Worm (Caenorhabditis elegans) whole organism, mixed stage, embryonic: ENCODE data around the gene acl-9.

Source experiments
- M03D4.4 ChIP-seq: sonication (generic microtip); optimal IDR thresholded peaks from 2 replicates; lab custom pipeline; 2017; ENCODE audit warnings: mild to moderate bottlenecking, missing genetic modification characterization, missing compliant biosample characterization
- bed-3 ChIP-seq: fragments of 200-800 bp; sonication (Bioruptor generic); optimal IDR thresholded peaks from 3 replicates; lab custom pipeline; 2018; ENCODE audit warnings: mild to moderate bottlenecking, missing genetic modification characterization, moderate library complexity, missing compliant biosample characterization
- ceh-39 ChIP-seq: fragments of 150-350 bp; optimal IDR thresholded peaks from 2 replicates; lab custom pipeline; 2014; ENCODE audit warnings: missing biosample characterization, missing genetic modification characterization
- ceh-43 ChIP-seq: fragments of 200-800 bp; sonication (Bioruptor generic); optimal IDR thresholded peaks from 2 replicates; lab custom pipeline; 2018; ENCODE audit warnings: mild to moderate bottlenecking, missing genetic modification characterization, moderate library complexity, missing compliant biosample characterization
- ceh-83 ChIP-seq: fragments of 200-800 bp; sonication (Bioruptor generic); optimal IDR thresholded peaks from 2 replicates; lab custom pipeline; 2018; ENCODE audit warnings: mild to moderate bottlenecking, missing genetic modification characterization, missing compliant biosample characterization
- ces-1 ChIP-seq: fragments of 150-350 bp; optimal IDR thresholded peaks from 2 replicates; lab custom pipeline; 2014; ENCODE audit warnings: missing biosample characterization, missing genetic modification reagents, missing genetic modification characterization
- cnd-1 ChIP-seq: fragments of 200-800 bp; sonication (Bioruptor generic); optimal IDR thresholded peaks from 2 replicates; lab custom pipeline; 2018; ENCODE audit warnings: mild to moderate bottlenecking, missing genetic modification characterization, missing compliant biosample characterization
- drap-1 ChIP-seq: fragments of 200-800 bp; sonication (Bioruptor generic); optimal IDR thresholded peaks from 3 replicates; lab custom pipeline; 2018; ENCODE audit warnings: mild to moderate bottlenecking, missing genetic modification characterization, missing compliant biosample characterization
- elt-1 ChIP-seq: sonication (generic microtip); optimal IDR thresholded peaks from 2 replicates; lab custom pipeline; 2017; ENCODE audit warnings: missing genetic modification characterization, mild to moderate bottlenecking, missing compliant biosample characterization, antibody characterized with exemption, moderate library complexity, borderline replicate concordance; ENCODE audit not compliant: insufficient read depth
- elt-3 ChIP-seq: fragments of 150-350 bp; optimal IDR thresholded peaks from 2 replicates; lab custom pipeline; 2014; ENCODE audit warnings: missing biosample characterization, missing genetic modification characterization
- flh-1 ChIP-seq: fragments of 200-800 bp; sonication (Bioruptor generic); optimal IDR thresholded peaks from 2 replicates; lab custom pipeline; 2018; ENCODE audit warnings: mild to moderate bottlenecking, missing genetic modification characterization, moderate library complexity, missing compliant biosample characterization
- ham-2 ChIP-seq: fragments of 200-800 bp; sonication (Bioruptor generic); optimal IDR thresholded peaks from 2 replicates; lab custom pipeline; 2018; ENCODE audit warnings: mild to moderate bottlenecking, missing genetic modification characterization, missing compliant biosample characterization
- lin-13 ChIP-seq: fragments of 150-350 bp; optimal IDR thresholded peaks from 2 replicates; lab custom pipeline; 2014; ENCODE audit warnings: missing biosample characterization, missing genetic modification characterization
- lin-32 ChIP-seq: fragments of 200-800 bp; sonication (Bioruptor generic); optimal IDR thresholded peaks from 2 replicates; lab custom pipeline; 2018; ENCODE audit warnings: mild to moderate bottlenecking, missing genetic modification characterization, missing compliant biosample characterization
- lsy-2 ChIP-seq: fragments of 150-350 bp; optimal IDR thresholded peaks from 2 replicates; lab custom pipeline; 2014; ENCODE audit warnings: missing biosample characterization, missing genetic modification characterization
- mab-5 ChIP-seq: fragments of 150-350 bp; optimal IDR thresholded peaks from 2 replicates; lab custom pipeline; 2014; ENCODE audit warnings: missing biosample characterization, missing genetic modification characterization
- mep-1 ChIP-seq: fragments of 150-350 bp; optimal IDR thresholded peaks from 2 replicates; lab custom pipeline; 2017; ENCODE audit warnings: missing biosample characterization, missing genetic modification reagents, missing genetic modification characterization, inconsistent platforms
- mls-2 ChIP-seq: sonication (generic microtip); optimal IDR thresholded peaks from 2 replicates; lab custom pipeline; 2016; ENCODE audit warnings: mild to moderate bottlenecking, missing genetic modification characterization, moderate library complexity, missing compliant biosample characterization
- nhr-12 ChIP-seq: fragments of 150-350 bp; optimal IDR thresholded peaks from 2 replicates; lab custom pipeline; 2014; ENCODE audit warnings: missing biosample characterization, missing genetic modification characterization
- nhr-2 ChIP-seq: fragments of 150-350 bp; optimal IDR thresholded peaks from 2 replicates; lab custom pipeline; 2014; ENCODE audit warnings: missing biosample characterization, missing genetic modification characterization
- nhr-237 ChIP-seq: fragments of 150-350 bp; optimal IDR thresholded peaks from 2 replicates; lab custom pipeline; 2014; ENCODE audit warnings: missing biosample characterization, missing genetic modification characterization
- nhr-28 ChIP-seq: fragments of 150-350 bp; optimal IDR thresholded peaks from 2 replicates; lab custom pipeline; 2014; ENCODE audit warnings: missing biosample characterization, missing genetic modification characterization
- nhr-76 ChIP-seq: sonication (generic microtip); optimal IDR thresholded peaks from 2 replicates; lab custom pipeline; 2017; ENCODE audit warnings: missing biosample characterization, missing genetic modification characterization
- pha-4 ChIP-seq: fragments of 150-350 bp; optimal IDR thresholded peaks from 2 replicates; lab custom pipeline; 2018; ENCODE audit warnings: missing biosample characterization, missing genetic modification reagents, missing genetic modification characterization
- sem-2 ChIP-seq: fragments of 200-800 bp; sonication (Bioruptor generic); optimal IDR thresholded peaks from 2 replicates; lab custom pipeline; 2018; ENCODE audit warnings: mild to moderate bottlenecking, missing genetic modification characterization, missing compliant biosample characterization
- snpc-4 ChIP-seq: fragments of 150-350 bp; optimal IDR thresholded peaks from 2 replicates; lab custom pipeline; 2014; ENCODE audit warnings: missing biosample characterization, missing genetic modification characterization
- sptf-1 ChIP-seq: sonication (generic microtip); optimal IDR thresholded peaks from 2 replicates; lab custom pipeline; 2017; ENCODE audit warnings: mild to moderate bottlenecking, missing genetic modification characterization, moderate library complexity, missing compliant biosample characterization
- tbx-8 ChIP-seq: fragments of 200-800 bp; sonication (Bioruptor generic); optimal IDR thresholded peaks from 2 replicates; lab custom pipeline; 2018; ENCODE audit warnings: mild to moderate bottlenecking, missing genetic modification characterization, moderate library complexity, missing compliant biosample characterization
- unc-120 ChIP-seq: sonication (generic microtip); optimal IDR thresholded peaks from 2 replicates; lab custom pipeline; 2017; ENCODE audit warnings: missing genetic modification characterization, missing compliant biosample characterization; ENCODE audit not compliant: poor library complexity, severe bottlenecking
- unc-39 ChIP-seq: fragments of 150-350 bp; optimal IDR thresholded peaks from 2 replicates; lab custom pipeline; 2014; ENCODE audit warnings: missing biosample characterization, missing genetic modification characterization
- unc-62 ChIP-seq: fragments of 150-350 bp; optimal IDR thresholded peaks from 2 replicates; lab custom pipeline; 2014; ENCODE audit warnings: missing biosample characterization, missing genetic modification reagents, missing genetic modification characterization
- zip-8 ChIP-seq: fragments of 150-350 bp; optimal IDR thresholded peaks from 2 replicates; lab custom pipeline; 2014; ENCODE audit warnings: missing biosample characterization, missing genetic modification characterization
- ztf-11 ChIP-seq: fragments of 150-350 bp; optimal IDR thresholded peaks from 2 replicates; lab custom pipeline; 2014; ENCODE audit warnings: missing biosample characterization, missing genetic modification characterization

Gene acl-9

ce11 chrV:6493821-6494220 lies 40.8 kb downstream of the acl-9 start, which contains the start of gene cpt-6:
Gene cpt-6, minus strand, starts transcription at chrV:6493921.
- TF ChIP-seq ces-1 (no peak), mls-2 (no peak), nhr-237 (no peak), tbx-8 (GFP tag; lab: Kevin White, UChicago) (no peak), zip-8 (tag; lab: Kevin White, UChicago) (no peak), elt-1 (no peak), ztf-11 (tag; lab: Kevin White, UChicago) (no peak), ham-2 (GFP tag; lab: Kevin White, UChicago) (no peak), cnd-1 (tag; lab: Kevin White, UChicago) (no peak), ceh-83 (GFP tag; lab: Kevin White, UChicago) (no peak), nhr-12 (tag; lab: Kevin White, UChicago) (no peak), snpc-4 (tag; lab: Kevin White, UChicago) (no peak), lin-32 (GFP tag; lab: Kevin White, UChicago) (no peak), ceh-43 (GFP tag; lab: Kevin White, UChicago) (no peak)

- TF ChIP-seq lsy-2 (no peak), zip-8 (tag; lab: Kevin White, UChicago) (no peak), mep-1 (no peak), mls-2 (no peak), ztf-11 (tag; lab: Kevin White, UChicago) (no peak), unc-39 (no peak), unc-62 (GFP tag; lab: Kevin White, UChicago) (no peak), pha-4 (tag; lab: Kevin White, UChicago) (no peak), nhr-76 (tag; lab: Kevin White, UChicago) (no peak), mab-5 (no peak), flh-1 (no peak), drap-1 (GFP tag; lab: Kevin White, UChicago) (no peak), unc-120 (no peak), nhr-2 (tag; lab: Kevin White, UChicago) (no peak), sem-2 (no peak), ceh-39 (tag; lab: Kevin White, UChicago) (no peak), sptf-1 (tag; lab: Kevin White, UChicago) (no peak), ces-1 (no peak), bed-3 (GFP tag; lab: Kevin White, UChicago) (no peak)
These were observed 42.3 kb downstream of the acl-9 start for ce11 chrV:6495353-6495752.

ce11 chrV:6496611-6497158 lies 43.7 kb downstream of the acl-9 start, which contains the start of gene dgtr-1:
Gene dgtr-1, plus strand, starts transcription at chrV:6497108.
- TF ChIP-seq mep-1 (no peak), tbx-8 (GFP tag; lab: Kevin White, UChicago) (no peak), flh-1 (no peak), pha-4 (tag; lab: Kevin White, UChicago) (no peak), lsy-2 (no peak), lin-32 (GFP tag; lab: Kevin White, UChicago) (no peak), elt-1 (no peak), mls-2 (no peak), nhr-28 (no peak)

ce11 chrV:6498441-6498840 lies 45.4 kb downstream of the acl-9 start:
- TF ChIP-seq sem-2 = no peak
- no peak for TF ChIP-seq sptf-1 (tag; lab: Kevin White, UChicago)
- TF ChIP-seq M03D4.4 = no peak
- no peak for TF ChIP-seq lin-13 (tag; lab: Kevin White, UChicago)
- no peak for TF ChIP-seq cnd-1 (tag; lab: Kevin White, UChicago)
- no peak for TF ChIP-seq flh-1
- TF ChIP-seq elt-3 (tag; lab: Kevin White, UChicago) = no peak
- no peak for TF ChIP-seq nhr-237
- TF ChIP-seq ceh-39 (tag; lab: Kevin White, UChicago) = no peak
- no peak for TF ChIP-seq ham-2 (GFP tag; lab: Kevin White, UChicago)
- no peak for TF ChIP-seq unc-62 (GFP tag; lab: Kevin White, UChicago)
- TF ChIP-seq, all 35 proteins: peak for 0

- TF ChIP-seq lin-32 (GFP tag; lab: Kevin White, UChicago) = no peak
These were observed 45.9 kb downstream of the acl-9 start, which contains the start of gene W01A11.1 for ce11 chrV:6498903-6499302. Gene W01A11.1, plus strand, starts transcription at chrV:6499224.
